Fruit fly (Drosophila melanogaster) whole organism, embryonic: Measurements from ENCODE around the gene Piezo.

Experiments used
- Aef1 ChIP-seq: fragments of 200-800 bp; sonication (Bioruptor generic); IDR thresholded peaks from 3 replicates; pipeline ENCODE4 v1.3.6; 2022; ENCODE audit warnings: missing biosample characterization, missing genetic modification characterization
- B-H2 ChIP-seq: fragments of 200-800 bp; sonication (Bioruptor generic); optimal IDR thresholded peaks from 2 replicates; lab custom pipeline; 2018; ENCODE audit warnings: missing biosample characterization, mild to moderate bottlenecking, missing genetic modification characterization
- CG10147 ChIP-seq: fragments of 200-800 bp; sonication (Bioruptor generic); optimal IDR thresholded peaks from 2 replicates; lab custom pipeline; 2019; ENCODE audit warnings: missing biosample characterization, mild to moderate bottlenecking, missing genetic modification characterization, moderate library complexity
- CG10209 ChIP-seq: fragments of 200-800 bp; sonication (Bioruptor generic); optimal IDR thresholded peaks from 3 replicates; lab custom pipeline; 2017; ENCODE audit warnings: missing biosample characterization, mild to moderate bottlenecking, missing genetic modification characterization, missing genetic modification reagents
- CG10959 ChIP-seq: fragments of 200-800 bp; sonication (Bioruptor generic); IDR thresholded peaks from 2 replicates; pipeline ENCODE4 v1.3.6; 2022; ENCODE audit warnings: missing biosample characterization, missing genetic modification characterization
- CG11398 ChIP-seq: fragments of 200-800 bp; sonication (Bioruptor generic); optimal IDR thresholded peaks from 2 replicates; lab custom pipeline; 2016; ENCODE audit warnings: missing biosample characterization, missing genetic modification characterization
- CG11695 ChIP-seq: fragments of 200-800 bp; sonication (Bioruptor generic); IDR thresholded peaks from 3 replicates; pipeline ENCODE4 v1.3.6; 2022; ENCODE audit warnings: missing biosample characterization, missing genetic modification characterization
- CG12744 ChIP-seq: fragments of 200-800 bp; sonication (Bioruptor generic); optimal IDR thresholded peaks from 2 replicates; lab custom pipeline; 2016; ENCODE audit warnings: missing biosample characterization, missing genetic modification characterization
- CG12769 ChIP-seq: fragments of 200-800 bp; sonication (Bioruptor generic); optimal IDR thresholded peaks from 2 replicates; lab custom pipeline; 2019; ENCODE audit warnings: missing biosample characterization, mild to moderate bottlenecking, missing genetic modification characterization, moderate library complexity
- CG14667 ChIP-seq: fragments of 200-800 bp; sonication (Bioruptor generic); IDR thresholded peaks from 2 replicates; pipeline ENCODE4 v1.3.6; 2022; ENCODE audit warnings: missing biosample characterization, missing genetic modification characterization
- CG18011 ChIP-seq: fragments of 200-800 bp; sonication (Bioruptor generic); optimal IDR thresholded peaks from 2 replicates; lab custom pipeline; 2017; ENCODE audit warnings: missing biosample characterization, missing genetic modification characterization, mild to moderate bottlenecking, moderate library complexity, missing genotype
- CG18262 ChIP-seq: fragments of 200-800 bp; optimal IDR thresholded peaks from 3 replicates; lab custom pipeline; 2019; ENCODE audit warnings: missing biosample characterization, mild to moderate bottlenecking, missing genetic modification characterization, moderate library complexity
- CG1832 ChIP-seq: fragments of 200-800 bp; sonication (Bioruptor generic); optimal IDR thresholded peaks from 2 replicates; lab custom pipeline; 2017; ENCODE audit warnings: missing biosample characterization, mild to moderate bottlenecking, missing genetic modification characterization, inconsistent platforms
- CG2712 ChIP-seq: fragments of 200-800 bp; optimal IDR thresholded peaks from 3 replicates; lab custom pipeline; 2019; ENCODE audit warnings: missing biosample characterization, mild to moderate bottlenecking, missing genetic modification characterization, moderate library complexity
- CG3065 ChIP-seq: fragments of 200-800 bp; sonication (Bioruptor generic); optimal IDR thresholded peaks from 2 replicates; lab custom pipeline; 2016; ENCODE audit warnings: missing biosample characterization, missing genetic modification characterization
- CG5245 ChIP-seq: fragments of 200-800 bp; sonication (Bioruptor generic); optimal IDR thresholded peaks from 3 replicates; lab custom pipeline; 2016; ENCODE audit warnings: missing biosample characterization, missing genetic modification characterization
- CG6272 ChIP-seq: fragments of 200-800 bp; sonication (Bioruptor generic); IDR thresholded peaks from 2 replicates; pipeline ENCODE4 v1.3.6; 2022; ENCODE audit warnings: missing biosample characterization, missing genetic modification characterization
- CG7372 ChIP-seq: fragments of 200-800 bp; sonication (Bioruptor generic); IDR thresholded peaks from 2 replicates; pipeline ENCODE4 v1.3.6; 2022; ENCODE audit warnings: missing biosample characterization, missing genetic modification characterization
- CG7745 ChIP-seq: fragments of 200-800 bp; sonication (Bioruptor generic); optimal IDR thresholded peaks from 2 replicates; lab custom pipeline; 2018; ENCODE audit warnings: missing biosample characterization, mild to moderate bottlenecking, missing genetic modification characterization, moderate library complexity
- CG8924 ChIP-seq: fragments of 200-800 bp; optimal IDR thresholded peaks from 3 replicates; lab custom pipeline; 2019; ENCODE audit warnings: missing biosample characterization, mild to moderate bottlenecking, missing genetic modification characterization, moderate library complexity
- Camta ChIP-seq: fragments of 200-800 bp; sonication (Bioruptor generic); optimal IDR thresholded peaks from 2 replicates; lab custom pipeline; 2016; ENCODE audit warnings: missing biosample characterization, missing genetic modification characterization
- Dip2 ChIP-seq: fragments of 200-800 bp; sonication (Bioruptor generic); IDR thresholded peaks from 2 replicates; pipeline ENCODE4 v1.3.6; 2022; ENCODE audit warnings: missing biosample characterization, missing genetic modification characterization
- Fer2 ChIP-seq: fragments of 200-800 bp; sonication (Bioruptor generic); optimal IDR thresholded peaks from 2 replicates; lab custom pipeline; 2018; ENCODE audit warnings: missing biosample characterization, mild to moderate bottlenecking, missing genetic modification characterization, moderate library complexity
- HHEX ChIP-seq: fragments of 200-800 bp; sonication (Bioruptor generic); optimal IDR thresholded peaks from 3 replicates; lab custom pipeline; 2017; ENCODE audit warnings: missing biosample characterization, mild to moderate bottlenecking, missing genetic modification characterization, missing genetic modification reagents
- HLH54F ChIP-seq: fragments of 200-800 bp; sonication (Bioruptor generic); optimal IDR thresholded peaks from 3 replicates; lab custom pipeline; 2016; ENCODE audit warnings: missing biosample characterization, missing genetic modification characterization
- HLHmδ ChIP-seq: fragments of 200-800 bp; sonication (Bioruptor generic); optimal IDR thresholded peaks from 2 replicates; lab custom pipeline; 2018; ENCODE audit warnings: missing biosample characterization, mild to moderate bottlenecking, missing genetic modification characterization, moderate library complexity
- Hmr ChIP-seq: fragments of 200-800 bp; sonication (Bioruptor generic); optimal IDR thresholded peaks from 3 replicates; lab custom pipeline; 2017; ENCODE audit warnings: mild to moderate bottlenecking, missing biosample characterization, missing genetic modification reagents, missing genetic modification characterization
- Max ChIP-seq: fragments of 200-800 bp; sonication (Bioruptor generic); optimal IDR thresholded peaks from 2 replicates; lab custom pipeline; 2016; ENCODE audit warnings: missing biosample characterization, mild to moderate bottlenecking, missing genetic modification characterization
- Optix ChIP-seq: fragments of 200-800 bp; sonication (Bioruptor generic); IDR thresholded peaks from 3 replicates; pipeline ENCODE4 v1.3.6; 2022; ENCODE audit warnings: missing biosample characterization, missing genetic modification characterization
- Sox100B ChIP-seq: fragments of 200-800 bp; sonication (Bioruptor generic); optimal IDR thresholded peaks from 3 replicates; lab custom pipeline; 2018; ENCODE audit warnings: missing biosample characterization, mild to moderate bottlenecking, missing genetic modification characterization
- Ssrp ChIP-seq: fragments of 200-800 bp; sonication (Bioruptor generic); optimal IDR thresholded peaks from 2 replicates; lab custom pipeline; 2018; ENCODE audit warnings: missing biosample characterization, mild to moderate bottlenecking, missing genetic modification characterization, moderate library complexity
- amos ChIP-seq: fragments of 200-800 bp; sonication (Bioruptor generic); IDR thresholded peaks from 2 replicates; pipeline ENCODE4 v1.3.6; 2022; ENCODE audit warnings: missing biosample characterization, missing genetic modification characterization; ENCODE audit not compliant: partially characterized antibody
- caup ChIP-seq: fragments of 200-800 bp; sonication (Bioruptor generic); optimal IDR thresholded peaks from 3 replicates; lab custom pipeline; 2017; ENCODE audit warnings: missing biosample characterization, mild to moderate bottlenecking, missing genetic modification characterization, moderate library complexity; ENCODE audit not compliant: severe bottlenecking
- disco-r ChIP-seq: fragments of 200-800 bp; sonication (Bioruptor generic); optimal IDR thresholded peaks from 2 replicates; lab custom pipeline; 2016; ENCODE audit warnings: missing biosample characterization, missing genetic modification characterization
- dmrt99B ChIP-seq: fragments of 200-800 bp; sonication (Bioruptor generic); optimal IDR thresholded peaks from 2 replicates; lab custom pipeline; 2018; ENCODE audit warnings: missing biosample characterization, mild to moderate bottlenecking, missing genetic modification characterization, moderate library complexity
- esg ChIP-seq: fragments of 200-800 bp; sonication (Bioruptor generic); conservative IDR thresholded peaks from 2 replicates; pipeline ENCODE4 v1.3.6; 2022; ENCODE audit warnings: missing biosample characterization, missing genetic modification characterization
- exex ChIP-seq: fragments of 200-800 bp; sonication (Bioruptor generic); optimal IDR thresholded peaks from 4 replicates; lab custom pipeline; 2018; ENCODE audit warnings: missing biosample characterization, mild to moderate bottlenecking, missing genetic modification characterization, moderate library complexity
- fd3F ChIP-seq: fragments of 200-800 bp; sonication (Bioruptor generic); optimal IDR thresholded peaks from 2 replicates; lab custom pipeline; 2018; ENCODE audit warnings: missing biosample characterization, mild to moderate bottlenecking, missing genetic modification characterization, moderate library complexity
- ftz-f1 ChIP-seq: fragments of 200-800 bp; sonication (Bioruptor generic); optimal IDR thresholded peaks from 2 replicates; lab custom pipeline; 2016; ENCODE audit warnings: missing biosample characterization, missing genetic modification characterization
- hth ChIP-seq: fragments of >200 bp; optimal IDR thresholded peaks from 2 replicates; lab custom pipeline; 2017; ENCODE audit warnings: inconsistent platforms
- maf-S ChIP-seq: fragments of 200-800 bp; sonication (Bioruptor generic); optimal IDR thresholded peaks from 2 replicates; lab custom pipeline; 2016; ENCODE audit warnings: missing biosample characterization, missing genetic modification characterization
- mirr ChIP-seq: fragments of 200-800 bp; sonication (Bioruptor generic); optimal IDR thresholded peaks from 3 replicates; lab custom pipeline; 2018; ENCODE audit warnings: missing biosample characterization, mild to moderate bottlenecking, missing genetic modification characterization
- nmo ChIP-seq: fragments of 200-800 bp; sonication (Bioruptor generic); optimal IDR thresholded peaks from 2 replicates; lab custom pipeline; 2018; ENCODE audit warnings: missing biosample characterization, mild to moderate bottlenecking, missing genetic modification characterization, moderate library complexity
- onecut ChIP-seq: fragments of 200-800 bp; sonication (Bioruptor generic); IDR thresholded peaks from 2 replicates; pipeline ENCODE4 v1.3.6; 2022; ENCODE audit warnings: missing biosample characterization, missing genetic modification characterization
- pfk ChIP-seq: fragments of 200-800 bp; sonication (Bioruptor generic); optimal IDR thresholded peaks from 2 replicates; lab custom pipeline; 2018; ENCODE audit warnings: missing biosample characterization, mild to moderate bottlenecking, missing genetic modification characterization, moderate library complexity
- psq ChIP-seq: fragments of 200-800 bp; sonication (Bioruptor generic); optimal IDR thresholded peaks from 2 replicates; lab custom pipeline; 2017; ENCODE audit warnings: missing biosample characterization, missing genetic modification characterization
- pum ChIP-seq: fragments of 200-800 bp; sonication (Bioruptor generic); optimal IDR thresholded peaks from 2 replicates; lab custom pipeline; 2016; ENCODE audit warnings: missing biosample characterization, missing genetic modification characterization
- salm ChIP-seq: fragments of 200-800 bp; sonication (Bioruptor generic); optimal IDR thresholded peaks from 2 replicates; lab custom pipeline; 2018; ENCODE audit warnings: missing biosample characterization, mild to moderate bottlenecking, missing genetic modification characterization
- sqz ChIP-seq: fragments of 200-800 bp; sonication (Bioruptor generic); optimal IDR thresholded peaks from 3 replicates; lab custom pipeline; 2018; ENCODE audit warnings: missing biosample characterization, mild to moderate bottlenecking, missing genetic modification characterization
- stwl ChIP-seq: fragments of 200-800 bp; sonication (Bioruptor generic); optimal IDR thresholded peaks from 3 replicates; lab custom pipeline; 2018; ENCODE audit warnings: missing biosample characterization, mild to moderate bottlenecking, missing genetic modification characterization, moderate library complexity

Gene Piezo

DNA sequence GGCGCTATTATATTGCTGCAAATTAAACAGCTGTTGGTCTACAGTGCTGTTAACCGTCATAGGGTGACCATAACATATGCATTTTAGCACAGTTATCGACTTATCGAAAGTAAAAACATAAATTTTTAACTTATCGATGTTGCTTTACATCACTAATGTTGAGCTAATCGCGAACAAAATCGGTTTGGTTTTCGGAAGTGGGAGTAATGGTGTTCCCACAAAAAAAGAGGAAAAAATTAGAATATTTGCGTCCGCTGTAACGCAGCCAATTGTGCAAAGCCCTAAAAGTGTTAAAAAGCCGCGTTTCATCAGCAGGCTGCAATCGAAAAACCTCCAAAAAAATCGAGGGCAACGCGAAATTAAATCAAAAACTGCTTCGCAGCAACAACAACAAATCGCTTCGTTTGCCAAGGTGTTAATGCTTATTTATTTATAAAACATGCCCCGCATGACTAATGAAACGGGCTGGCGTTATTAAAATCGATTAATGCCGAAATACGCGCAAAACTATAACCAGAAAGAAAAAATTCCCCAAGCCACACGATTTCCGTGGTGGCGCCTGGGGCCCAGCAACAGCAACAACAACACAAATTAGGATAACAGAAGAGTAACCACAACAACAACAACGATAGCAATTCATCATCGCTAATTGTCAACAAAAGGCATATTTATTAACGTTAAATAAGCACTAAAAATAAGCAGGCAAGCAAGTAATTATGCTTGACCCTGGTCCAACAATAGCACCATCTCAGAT is 35.8 kb upstream of the Piezo start, which contains the start of the genes CG12375 and CG8668 (continued):
- no peak for TF ChIP-seq disco-r
- peak; percentile 3 for TF ChIP-seq nmo (GFP tag; lab: Kevin White, UChicago)
- TF ChIP-seq ftz-f1 = no peak
- no peak for TF ChIP-seq pum (GFP tag; lab: Kevin White, UChicago)
- TF ChIP-seq onecut (GFP tag; lab: Robert Waterston, UW) = no peak
- TF ChIP-seq CG18262 (tag; lab: Kevin White, UChicago) = no peak
- TF ChIP-seq CG6272 (GFP tag; lab: Robert Waterston, UW) = no peak
- no peak for TF ChIP-seq Sox100B (GFP tag; lab: Kevin White, UChicago)
- TF ChIP-seq stwl (tag; lab: Kevin White, UChicago) = peak; percentile 83
- TF ChIP-seq CG7372 (GFP tag; lab: Robert Waterston, UW) = no peak
- no peak for TF ChIP-seq esg
- no peak for TF ChIP-seq hth (lab: Kevin White, UChicago)
- no peak for TF ChIP-seq CG7745 (tag; lab: Kevin White, UChicago)
- TF ChIP-seq Camta (GFP tag; lab: Kevin White, UChicago) = no peak
- peak; percentile 32 for TF ChIP-seq mirr (GFP tag; lab: Kevin White, UChicago)
- TF ChIP-seq amos (GFP tag; lab: Robert Waterston, UW) = peak; percentile 85; the same call in 1 of the 2 replicates
- TF ChIP-seq CG12744 (GFP tag; lab: Kevin White, UChicago) = no peak
- peak; percentile 59 for TF ChIP-seq exex (tag; lab: Kevin White, UChicago)
- no peak for TF ChIP-seq HLH54F (GFP tag; lab: Kevin White, UChicago)
- no peak for TF ChIP-seq maf-S (GFP tag; lab: Kevin White, UChicago)
- TF ChIP-seq Dip2 (GFP tag; lab: Robert Waterston, UW) = no peak
- no peak for TF ChIP-seq CG11398 (GFP tag; lab: Kevin White, UChicago)
- TF ChIP-seq CG10209 (GFP tag; lab: Kevin White, UChicago) = no peak
- TF ChIP-seq CG5245 (GFP tag; lab: Kevin White, UChicago) = no peak
- TF ChIP-seq Ssrp = no peak
- no peak for TF ChIP-seq CG3065 (GFP tag; lab: Kevin White, UChicago)
- no peak for TF ChIP-seq HHEX (GFP tag; lab: Kevin White, UChicago)
- no peak for TF ChIP-seq caup (GFP tag; lab: Kevin White, UChicago)
- TF ChIP-seq HLHmδ (GFP tag; lab: Kevin White, UChicago) = no peak
- no peak for TF ChIP-seq CG14667 (GFP tag; lab: Robert Waterston, UW)
- TF ChIP-seq Hmr = no peak
- no peak for TF ChIP-seq CG10147
- TF ChIP-seq CG10959 (GFP tag; lab: Robert Waterston, UW) = no peak
- TF ChIP-seq psq (GFP tag; lab: Kevin White, UChicago) = no peak
- TF ChIP-seq fd3F = no peak
- no peak for TF ChIP-seq B-H2 (GFP tag; lab: Kevin White, UChicago)
- no peak for TF ChIP-seq CG1832 (GFP tag; lab: Kevin White, UChicago)
- TF ChIP-seq CG12769 (tag; lab: Kevin White, UChicago) = no peak
- no peak for TF ChIP-seq pfk
- TF ChIP-seq Fer2 = no peak
- TF ChIP-seq CG2712 (tag; lab: Kevin White, UChicago) = no peak
- TF ChIP-seq salm (tag; lab: Kevin White, UChicago) = no peak
- TF ChIP-seq CG8924 (tag; lab: Kevin White, UChicago) = peak; percentile 45
- TF ChIP-seq dmrt99B (tag; lab: Kevin White, UChicago) = no peak
- no peak for TF ChIP-seq CG18011 (GFP tag; lab: Kevin White, UChicago)
- TF ChIP-seq Optix (GFP tag; lab: Robert Waterston, UW) = no peak
- TF ChIP-seq Aef1 (GFP tag; lab: Robert Waterston, UW) = no peak
- no peak for TF ChIP-seq sqz (GFP tag; lab: Kevin White, UChicago)
- 0 out of 3 replicates have a peak, but pooled peaks have one; percentile 11 for TF ChIP-seq CG11695 (GFP tag; lab: Robert Waterston, UW)
- TF ChIP-seq Max = no peak
